Worm (Caenorhabditis elegans): ENCODE data around the gene rhgf-2.
"Not testable (repeated sequence)": the region's sequence is repeated elsewhere in the genome, so short reads cannot be mapped to it uniquely, and the experiment has no call there.

rhgf-2 gene

DNA sequence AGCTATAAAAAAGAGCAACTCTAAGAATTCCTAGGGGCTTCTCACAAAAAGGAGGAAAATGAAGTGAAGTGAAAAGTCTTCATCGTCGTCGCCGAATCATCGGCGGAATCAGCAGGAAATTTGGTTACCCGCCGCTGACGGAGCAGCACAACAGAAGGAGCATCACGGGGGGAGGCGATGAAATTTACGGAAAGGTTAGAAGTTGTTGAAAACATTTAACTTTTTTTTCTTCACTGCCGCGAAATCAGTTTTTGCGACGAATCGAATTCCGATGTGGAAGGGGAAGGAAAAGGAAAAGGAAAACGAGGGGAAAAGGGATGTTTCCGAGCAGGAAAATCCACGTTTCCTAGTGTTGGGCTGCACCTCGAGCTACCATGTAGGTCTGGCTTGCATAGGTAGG lies 32.7 kb downstream of the rhgf-2 start:
- no peak for TF ChIP-seq ets-4 (tag; optimal IDR thresholded peaks at IDR 0.05)
- TF ChIP-seq hlh-6 (tag; optimal IDR thresholded peaks at IDR 0.05) = no peak
- no peak for TF ChIP-seq ceh-6 (GFP tag; optimal IDR thresholded peaks at IDR 0.05)
- no peak for TF ChIP-seq ceh-30 (tag; optimal IDR thresholded peaks at IDR 0.05)
- no peak for TF ChIP-seq F13H6.1 (tag; optimal IDR thresholded peaks at IDR 0.05)
- peak; percentile 69 for TF ChIP-seq fkh-10 (GFP tag; optimal IDR thresholded peaks at IDR 0.05)
- no peak for TF ChIP-seq tbx-7 (tag; optimal IDR thresholded peaks at IDR 0.05)
- TF ChIP-seq unc-42 (tag; optimal IDR thresholded peaks at IDR 0.05) = peak; percentile 95

DNA sequence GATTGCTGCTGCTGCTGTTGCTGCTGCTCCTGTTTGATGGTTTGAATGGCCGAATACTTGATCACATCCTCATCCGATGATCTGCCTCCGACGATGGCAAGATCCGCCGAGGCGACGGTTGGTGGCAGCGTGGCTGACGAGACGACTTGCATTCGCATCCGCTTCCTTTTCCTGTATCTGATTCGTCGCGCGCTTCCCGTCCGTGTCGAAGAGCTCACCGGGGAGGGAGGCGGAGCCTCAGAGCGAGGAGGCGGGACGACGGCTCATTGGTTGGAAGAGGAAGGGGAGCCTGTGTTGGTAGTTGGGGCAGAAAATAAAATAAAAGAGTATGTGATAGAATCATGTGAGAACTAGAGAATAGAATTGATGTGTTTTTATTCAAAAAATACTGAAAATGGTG lies 34.1 kb downstream of the rhgf-2 start:
- no peak for TF ChIP-seq K09A11.1 (tag; optimal IDR thresholded peaks at IDR 0.05; ENCODE audit: insufficient read depth)
- TF ChIP-seq unc-42 (tag; optimal IDR thresholded peaks at IDR 0.05) = peak; percentile 32
- TF ChIP-seq ceh-31 (tag; optimal IDR thresholded peaks at IDR 0.05) = peak; percentile 47
- TF ChIP-seq ceh-34 (tag; optimal IDR thresholded peaks at IDR 0.05) = peak; percentile 25
- peak; percentile 50 for TF ChIP-seq nfya-1 (tag; optimal IDR thresholded peaks at IDR 0.05)
- no peak for TF ChIP-seq C38D4.7 (GFP tag; optimal IDR thresholded peaks at IDR 0.05)

DNA sequence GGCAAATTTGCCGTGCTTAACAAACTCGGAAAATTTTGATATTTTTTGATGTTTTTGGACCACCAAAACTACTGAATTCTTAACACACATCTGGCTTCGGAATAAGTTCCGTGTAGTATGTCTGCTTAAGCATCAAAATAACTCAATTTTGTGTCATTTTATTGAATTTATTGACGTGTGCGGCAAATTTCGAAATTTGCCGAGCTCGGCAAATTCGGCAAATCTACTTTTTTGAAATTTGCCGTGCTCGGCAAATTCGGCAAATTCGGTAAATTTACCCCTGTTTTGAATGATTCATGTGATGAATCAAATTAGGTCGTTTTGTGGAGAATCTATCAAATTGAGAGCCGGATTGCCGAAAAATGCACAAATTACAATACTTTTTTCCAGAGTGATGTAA lies 34.7 kb downstream of the rhgf-2 start, which contains the start of gene ast-1:
Gene ast-1, minus strand, starts transcription at position 101 of the 400 bp plus-strand sequence.
- TF ChIP-seq nhr-232, unc-42, hlh-6 (tag; optimal IDR thresholded peaks at IDR 0.05): not testable (repeated sequence)

DNA sequence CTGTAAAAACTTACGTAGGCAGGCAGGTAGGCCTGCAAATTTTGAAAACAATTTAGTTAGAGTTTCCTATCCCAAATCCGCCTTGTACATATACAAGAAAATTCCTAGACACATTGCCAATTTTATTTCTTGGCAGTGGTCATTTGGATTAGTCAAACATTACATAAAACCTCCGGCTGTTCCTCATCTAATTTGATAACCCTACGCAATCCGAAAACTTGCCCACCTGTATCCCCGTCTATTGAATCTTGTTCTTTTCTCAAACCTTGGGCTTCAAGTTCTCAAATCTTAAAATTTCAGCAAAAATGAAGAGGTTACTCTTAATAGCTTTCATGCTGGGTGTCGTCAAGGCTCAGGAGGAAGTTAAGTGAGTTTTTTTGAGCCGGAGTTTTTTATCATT lies 45.5 kb downstream of the rhgf-2 start, which contains the start of gene F56D3.1:
Gene F56D3.1, plus strand, starts transcription at position 301 of the 400 bp plus-strand sequence.
- no peak for TF ChIP-seq hlh-15 (tag; optimal IDR thresholded peaks at IDR 0.05)
- no peak for TF ChIP-seq npax-4 (tag; optimal IDR thresholded peaks at IDR 0.05)
- TF ChIP-seq pha-4 (tag; optimal IDR thresholded peaks at IDR 0.05) = no peak
- TF ChIP-seq sox-2 (GFP tag; IDR thresholded peaks at IDR 0.05) = no peak
- no peak for TF ChIP-seq tbx-2 (tag; optimal IDR thresholded peaks at IDR 0.05)
- no peak for TF ChIP-seq elt-2 (tag; optimal IDR thresholded peaks at IDR 0.05)
- TF ChIP-seq mec-3 (tag; optimal IDR thresholded peaks at IDR 0.05; ENCODE audit: borderline replicate concordance) = no peak
- no peak for TF ChIP-seq T23F11.4 (GFP tag; optimal IDR thresholded peaks at IDR 0.05)
- TF ChIP-seq hlh-13 (GFP tag; optimal IDR thresholded peaks at IDR 0.05) = no peak
- TF ChIP-seq rnt-1 (tag; optimal IDR thresholded peaks at IDR 0.05) = no peak
- TF ChIP-seq fkh-6 (tag; optimal IDR thresholded peaks at IDR 0.05) = no peak
- TF ChIP-seq ceh-22 (tag; optimal IDR thresholded peaks at IDR 0.05) = no peak
- TF ChIP-seq unc-55 (GFP tag; optimal IDR thresholded peaks at IDR 0.05) = no peak
- no peak for TF ChIP-seq pros-1 (tag; optimal IDR thresholded peaks at IDR 0.05)
- TF ChIP-seq Y22D7AL.16 (tag; optimal IDR thresholded peaks at IDR 0.05) = no peak
- no peak for TF ChIP-seq ztf-16 (tag; optimal IDR thresholded peaks at IDR 0.05)

DNA sequence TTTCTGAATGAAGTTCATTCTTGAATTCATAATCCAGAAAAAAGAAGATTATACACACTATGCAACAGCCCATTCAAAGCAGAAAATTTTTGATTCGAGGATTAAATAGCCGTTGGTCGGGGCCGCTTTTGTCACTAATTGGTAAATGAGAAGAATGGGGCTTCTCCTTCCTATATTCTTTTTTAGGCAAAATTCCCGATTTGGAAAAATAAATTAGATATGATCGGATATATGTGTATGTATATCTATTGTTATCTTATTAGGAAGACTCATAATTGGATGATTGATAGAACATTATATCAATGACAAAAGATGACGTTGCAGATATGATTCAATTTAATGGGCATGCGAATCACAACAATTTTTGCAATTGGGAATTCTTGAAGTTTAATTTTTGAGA lies 49.6 kb downstream of the rhgf-2 start:
- no peak for TF ChIP-seq tbx-2 (tag; optimal IDR thresholded peaks at IDR 0.05)
- no peak for TF ChIP-seq ama-1 (optimal IDR thresholded peaks at IDR 0.05)
- TF ChIP-seq unc-42 (tag; optimal IDR thresholded peaks at IDR 0.05) = no peak
- TF ChIP-seq rnt-1 (tag; optimal IDR thresholded peaks at IDR 0.05) = no peak
- TF ChIP-seq fkh-10 (GFP tag; optimal IDR thresholded peaks at IDR 0.05) = no peak
- no peak for TF ChIP-seq unc-86 (tag; optimal IDR thresholded peaks at IDR 0.05)
- TF ChIP-seq ceh-9 (tag; optimal IDR thresholded peaks at IDR 0.05) = no peak
- no peak for TF ChIP-seq ceh-14 (tag; optimal IDR thresholded peaks at IDR 0.05)
- no peak for TF ChIP-seq odd-2 (tag; optimal IDR thresholded peaks at IDR 0.05)
- TF ChIP-seq C38D4.7 (GFP tag; optimal IDR thresholded peaks at IDR 0.05) = no peak
- no peak for TF ChIP-seq madf-2 (tag; optimal IDR thresholded peaks at IDR 0.05)
- TF ChIP-seq ceh-48 (tag; optimal IDR thresholded peaks at IDR 0.05) = no peak
- TF ChIP-seq npax-4 (tag; optimal IDR thresholded peaks at IDR 0.05) = no peak
- no peak for TF ChIP-seq nhr-232 (tag; optimal IDR thresholded peaks at IDR 0.05)
